Worm (Caenorhabditis elegans) whole organism, early embryonic: ENCODE measurements around the gene T11F8.5.

Experiments used
- B0310.2 ChIP-seq: sonication (generic microtip); optimal IDR thresholded peaks from 2 replicates; lab custom pipeline; 2016; ENCODE audit warnings: mild to moderate bottlenecking, missing genetic modification characterization, missing compliant biosample characterization
- aly-1 ChIP-seq: sonication (generic microtip); optimal IDR thresholded peaks from 2 replicates; lab custom pipeline; 2016; ENCODE audit warnings: missing genetic modification characterization, missing compliant biosample characterization
- ceh-36 ChIP-seq: sonication (generic microtip); optimal IDR thresholded peaks from 2 replicates; lab custom pipeline; 2016; ENCODE audit warnings: missing genetic modification characterization, inconsistent platforms, missing compliant biosample characterization
- tbx-37 ChIP-seq: fragments of 200-800 bp; sonication (Bioruptor generic); conservative IDR thresholded peaks from 2 replicates; pipeline ENCODE4 v1.3.6; 2022; ENCODE audit warnings: missing genetic modification reagents, missing genetic modification characterization, missing compliant biosample characterization

DNA sequence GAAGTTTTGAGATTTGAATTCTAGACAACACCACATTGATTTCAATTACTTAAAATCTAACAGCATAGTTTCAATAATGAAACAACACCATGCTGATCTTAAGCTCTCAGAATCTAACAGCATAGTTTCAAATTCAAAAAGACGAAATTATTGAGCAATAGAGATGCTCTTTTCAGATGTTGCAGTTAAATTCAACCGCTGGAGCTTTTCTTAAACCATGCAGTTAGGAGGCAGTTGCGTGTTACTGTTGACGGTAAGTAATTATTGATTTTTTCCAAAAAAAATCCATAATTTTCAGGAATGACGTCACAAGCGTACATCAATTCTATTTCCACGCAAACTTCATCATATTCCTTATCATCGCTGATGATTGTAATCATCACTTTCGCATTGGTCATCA is at the start of gene T11F8.5:
- TF ChIP-seq tbx-37 (no peak), aly-1 (tag; lab: Kevin White, UChicago) (no peak), ceh-36 (tag; lab: Kevin White, UChicago) (no peak), B0310.2 (tag; lab: Kevin White, UChicago) (no peak)
